Fruit fly (Drosophila melanogaster): ENCODE data around the gene CG15196.

CG15196 gene

DNA sequence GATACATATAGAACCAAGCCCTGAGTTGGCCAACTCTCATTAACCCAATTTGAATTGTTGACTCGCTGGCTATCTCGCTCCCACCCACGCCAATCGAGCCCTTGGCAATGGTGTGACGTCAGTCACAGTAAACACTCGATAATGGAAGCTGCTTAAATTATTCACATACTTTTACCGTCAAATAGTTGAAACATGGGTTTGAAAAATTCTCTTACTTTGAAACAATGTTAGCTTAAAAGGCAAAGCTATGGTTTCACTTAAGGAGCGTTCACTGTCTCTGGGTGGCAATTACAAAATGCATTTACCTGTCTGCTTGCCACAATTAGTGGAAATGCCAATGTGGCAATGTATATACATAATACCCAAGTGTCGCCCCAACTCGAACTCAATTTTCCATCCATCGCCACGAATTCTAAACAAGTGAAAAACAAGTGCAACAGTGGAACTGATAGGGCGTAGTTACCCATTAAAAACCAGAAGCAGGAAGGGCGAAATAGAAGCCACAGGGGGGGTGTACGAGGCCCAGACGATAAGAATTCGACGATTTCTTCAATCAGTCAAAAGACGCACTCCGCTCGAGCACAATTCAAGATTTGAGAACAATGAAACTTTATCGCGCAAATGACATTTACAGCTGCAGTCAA is 39.9 kb downstream of the CG15196 start (continued):
- TF ChIP-seq br (GFP tag; optimal IDR thresholded peaks at IDR 0.05) (peak; percentile 87), Rel (GFP tag; optimal IDR thresholded peaks at IDR 0.05) (no peak), Rel (tag; optimal IDR thresholded peaks at IDR 0.05) (peak; percentile 71)

DNA sequence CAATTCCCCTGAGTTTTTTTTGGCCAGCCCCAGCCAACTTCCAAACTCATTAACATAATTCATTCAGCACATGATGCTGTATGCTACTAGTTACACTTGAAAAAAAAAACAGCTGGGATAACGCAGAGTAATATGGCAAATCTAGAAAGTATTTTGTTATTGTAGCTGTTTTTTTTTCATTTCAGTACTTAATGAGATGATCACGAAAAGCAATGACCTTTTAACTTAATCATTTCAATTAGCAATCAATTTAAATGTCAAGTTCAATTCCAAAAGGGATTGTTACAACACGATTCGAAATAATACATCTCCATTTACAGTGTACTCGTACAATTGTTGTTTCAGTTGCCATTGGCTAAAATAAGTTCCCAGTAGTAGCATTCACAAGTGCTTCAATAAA is 40.7 kb downstream of the CG15196 start:
- TF ChIP-seq br (GFP tag; optimal IDR thresholded peaks at IDR 0.05) (no peak), Vsx2 (GFP tag; optimal IDR thresholded peaks at IDR 0.05; ENCODE audit: partially characterized antibody) (no peak), Rel (GFP tag; optimal IDR thresholded peaks at IDR 0.05) (no peak), Rel (tag; optimal IDR thresholded peaks at IDR 0.05) (no peak), dsf (GFP tag; optimal IDR thresholded peaks at IDR 0.05; ENCODE audit: borderline replicate concordance) (no peak), Hr83 (GFP tag; optimal IDR thresholded peaks at IDR 0.05; ENCODE audit: poor library complexity, severe bottlenecking) (no peak), ey (GFP tag; optimal IDR thresholded peaks at IDR 0.05) (no peak), dmrt93B (GFP tag; optimal IDR thresholded peaks at IDR 0.05) (no peak), Myc (optimal IDR thresholded peaks at IDR 0.05) (no peak), jim (GFP tag; optimal IDR thresholded peaks at IDR 0.05) (no peak), Hr78 (GFP tag; optimal IDR thresholded peaks at IDR 0.05) (no peak)

- TF ChIP-seq foxo (GFP tag; optimal IDR thresholded peaks at IDR 0.05) (peak in 1 of 2 experiments; percentile 47), HLH106 (tag; optimal IDR thresholded peaks at IDR 0.05) (peak; percentile 29), rgr (GFP tag; optimal IDR thresholded peaks at IDR 0.05) (peak; percentile 49), Hnf4 (GFP tag; optimal IDR thresholded peaks at IDR 0.05) (peak; percentile 61), OdsH (GFP tag; optimal IDR thresholded peaks at IDR 0.05) (peak; percentile 8), dmrt93B (GFP tag; optimal IDR thresholded peaks at IDR 0.05) (peak; percentile 4), br (GFP tag; optimal IDR thresholded peaks at IDR 0.05) (peak; percentile 26), fru (GFP tag; optimal IDR thresholded peaks at IDR 0.05) (peak; percentile 11), h (GFP tag; optimal IDR thresholded peaks at IDR 0.05) (peak; percentile 65), psq (GFP tag; optimal IDR thresholded peaks at IDR 0.05) (no peak), Myc (optimal IDR thresholded peaks at IDR 0.05) (no peak), ey (GFP tag; optimal IDR thresholded peaks at IDR 0.05) (peak; percentile 32), Hr83 (GFP tag; optimal IDR thresholded peaks at IDR 0.05; ENCODE audit: poor library complexity, severe bottlenecking) (no peak)
Measured at dm6 chrX:11451027-11451572, 41.4 kb downstream of the CG15196 start.

DNA sequence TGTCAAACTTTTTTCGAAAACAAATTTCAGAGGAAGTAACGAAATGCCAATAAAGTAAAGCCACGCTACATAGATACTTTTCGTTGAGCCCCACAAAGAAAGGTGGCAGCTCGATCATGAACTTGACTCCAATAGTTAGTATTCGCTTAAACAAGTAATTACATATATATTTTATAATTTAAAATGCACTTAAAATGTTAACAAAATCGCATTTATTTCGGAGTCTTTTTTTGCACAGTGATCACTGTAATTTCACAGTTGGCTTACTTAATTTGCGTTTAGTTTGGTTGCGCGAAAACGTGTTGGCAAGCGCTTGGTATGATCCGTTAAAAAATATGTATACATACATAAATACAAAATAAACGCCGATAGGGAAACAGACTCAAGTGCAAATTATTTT is 41.9 kb downstream of the CG15196 start:
- TF ChIP-seq lola (GFP tag; optimal IDR thresholded peaks at IDR 0.05) = no peak
- TF ChIP-seq dl (GFP tag; optimal IDR thresholded peaks at IDR 0.05; ENCODE audit: insufficient read depth in 1 of 2, partially characterized antibody in 2 of 2) = no peak
- no peak for TF ChIP-seq HLH106 (tag; optimal IDR thresholded peaks at IDR 0.05)
- no peak for TF ChIP-seq Rel (GFP tag; optimal IDR thresholded peaks at IDR 0.05)
- TF ChIP-seq Rel (tag; optimal IDR thresholded peaks at IDR 0.05) = no peak
- TF ChIP-seq Jra (GFP tag; optimal IDR thresholded peaks at IDR 0.05) = no peak
- TF ChIP-seq Hr78 (GFP tag; optimal IDR thresholded peaks at IDR 0.05) = no peak
- TF ChIP-seq usp (GFP tag; optimal IDR thresholded peaks at IDR 0.05) = no peak
- no peak for TF ChIP-seq Hnf4 (GFP tag; optimal IDR thresholded peaks at IDR 0.05)
- TF ChIP-seq OdsH (GFP tag; optimal IDR thresholded peaks at IDR 0.05) = no peak
- no peak for TF ChIP-seq pan (optimal IDR thresholded peaks at IDR 0.05)
- TF ChIP-seq CG9705 (GFP tag; optimal IDR thresholded peaks at IDR 0.05) = no peak
- no peak for TF ChIP-seq h (GFP tag; optimal IDR thresholded peaks at IDR 0.05)

- TF ChIP-seq brk (GFP tag; optimal IDR thresholded peaks at IDR 0.05) (no peak), CG9705 (GFP tag; optimal IDR thresholded peaks at IDR 0.05) (no peak), tai (GFP tag; optimal IDR thresholded peaks at IDR 0.05) (no peak), OdsH (GFP tag; optimal IDR thresholded peaks at IDR 0.05) (peak; percentile 57), GATAd (GFP tag; optimal IDR thresholded peaks at IDR 0.05) (no peak), Sp1 (GFP tag; optimal IDR thresholded peaks at IDR 0.05) (peak; percentile 21), foxo (GFP tag; optimal IDR thresholded peaks at IDR 0.05) (peak in 1 of 2 experiments; percentile 79), Abd-B (GFP tag; optimal IDR thresholded peaks at IDR 0.05) (no peak), h (GFP tag; optimal IDR thresholded peaks at IDR 0.05) (peak; percentile 78), dmrt93B (GFP tag; optimal IDR thresholded peaks at IDR 0.05) (no peak), Jra (GFP tag; optimal IDR thresholded peaks at IDR 0.05) (no peak), Dfd (GFP tag; optimal IDR thresholded peaks at IDR 0.05) (no peak), rgr (GFP tag; optimal IDR thresholded peaks at IDR 0.05) (peak; percentile 78), Hr83 (GFP tag; optimal IDR thresholded peaks at IDR 0.05; ENCODE audit: poor library complexity, severe bottlenecking) (no peak), Vsx2 (GFP tag; optimal IDR thresholded peaks at IDR 0.05; ENCODE audit: partially characterized antibody) (no peak), psq (GFP tag; optimal IDR thresholded peaks at IDR 0.05) (peak; percentile 77), CG32264 (GFP tag; optimal IDR thresholded peaks at IDR 0.05) (peak; percentile 7), woc (GFP tag; optimal IDR thresholded peaks at IDR 0.05) (peak; percentile 65), N (GFP tag; optimal IDR thresholded peaks at IDR 0.05) (no peak), Hnf4 (GFP tag; optimal IDR thresholded peaks at IDR 0.05) (peak; percentile 60), br (GFP tag; optimal IDR thresholded peaks at IDR 0.05) (peak; percentile 44), sv (GFP tag; optimal IDR thresholded peaks at IDR 0.05) (peak; percentile 4), dl (GFP tag; optimal IDR thresholded peaks at IDR 0.05; ENCODE audit: insufficient read depth in 1 of 2, partially characterized antibody in 2 of 2) (no peak), Rel (GFP tag; optimal IDR thresholded peaks at IDR 0.05) (no peak), Rel (tag; optimal IDR thresholded peaks at IDR 0.05) (no peak), Myc (optimal IDR thresholded peaks at IDR 0.05) (no peak), Dif (GFP tag; optimal IDR thresholded peaks at IDR 0.05; ENCODE audit: partially characterized antibody) (no peak), ey (GFP tag; optimal IDR thresholded peaks at IDR 0.05) (peak; percentile 69), pan (optimal IDR thresholded peaks at IDR 0.05) (no peak), fru (GFP tag; optimal IDR thresholded peaks at IDR 0.05) (peak; percentile 83)
Measured at dm6 chrX:11452846-11453391, 43.2 kb downstream of the CG15196 start.

All from whole organism, wandering third instar larva.